Worm (Caenorhabditis elegans): ENCODE data around the gene asd-1.

DNA sequence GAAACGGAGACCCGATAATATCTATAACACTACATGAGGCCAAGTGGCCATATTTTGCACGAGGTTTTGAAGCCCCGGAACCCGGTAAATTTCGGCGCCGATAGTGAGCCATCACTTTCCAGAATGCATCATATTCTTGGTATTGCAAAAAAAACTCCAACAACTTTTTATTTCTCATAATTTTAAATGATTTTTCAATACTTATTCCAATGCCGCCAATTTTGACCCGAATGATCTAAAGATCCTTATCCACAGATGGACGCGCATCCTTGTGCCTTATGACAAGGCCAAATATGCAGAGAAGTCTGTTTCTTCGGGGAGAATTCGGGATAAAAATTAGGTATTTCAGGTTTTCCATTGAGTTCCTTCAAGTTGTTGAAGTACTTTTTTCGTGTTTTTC, 44.1 kb downstream of the asd-1 start:
- TF ChIP-seq F13H6.1 (tag; optimal IDR thresholded peaks at IDR 0.05) (no peak), blmp-1 (tag; optimal IDR thresholded peaks at IDR 0.05; ENCODE audit: insufficient read depth) (no peak), R02D3.7 (tag; optimal IDR thresholded peaks at IDR 0.05) (no peak), zag-1 (tag; optimal IDR thresholded peaks at IDR 0.05) (no peak), nhr-11 (tag; optimal IDR thresholded peaks at IDR 0.05) (no peak), ztf-1 (GFP tag; conservative IDR thresholded peaks at IDR 0.05) (no peak), nhr-12 (tag; optimal IDR thresholded peaks at IDR 0.05) (no peak)
